Worm (Caenorhabditis elegans) whole organism, L2 larva: ENCODE results near the gene srb-19.

Source experiments
- C34F6.9 ChIP-seq: fragments of 150-350 bp; optimal IDR thresholded peaks from 2 replicates; lab custom pipeline; 2014; ENCODE audit warnings: missing biosample characterization, missing genetic modification characterization
- R02D3.7 ChIP-seq: fragments of 150-350 bp; optimal IDR thresholded peaks from 2 replicates; lab custom pipeline; 2014; ENCODE audit warnings: missing biosample characterization, missing genetic modification characterization
- ama-1 ChIP-seq: fragments of 150-350 bp; optimal IDR thresholded peaks from 2 replicates; lab custom pipeline; 2018; ENCODE audit warnings: inconsistent platforms
- blmp-1 ChIP-seq: sonication (generic microtip); optimal IDR thresholded peaks from 2 replicates; lab custom pipeline; 2017; ENCODE audit warnings: missing genetic modification characterization, mild to moderate bottlenecking, missing compliant biosample characterization, antibody characterized with exemption, moderate library complexity; ENCODE audit not compliant: insufficient read depth
- ceh-16 ChIP-seq: fragments of 150-350 bp; optimal IDR thresholded peaks from 2 replicates; lab custom pipeline; 2014; ENCODE audit warnings: missing biosample characterization, missing genetic modification characterization
- crh-2 ChIP-seq: sonication (generic microtip); optimal IDR thresholded peaks from 2 replicates; lab custom pipeline; 2017; ENCODE audit warnings: missing biosample characterization, missing genetic modification characterization
- dmd-4 ChIP-seq: sonication (generic microtip); optimal IDR thresholded peaks from 2 replicates; lab custom pipeline; 2017; ENCODE audit warnings: missing biosample characterization, missing genetic modification characterization
- egl-27 ChIP-seq: sonication (generic microtip); optimal IDR thresholded peaks from 3 replicates; lab custom pipeline; 2017; ENCODE audit warnings: missing biosample characterization, missing genetic modification reagents, missing genetic modification characterization
- elt-1 ChIP-seq: fragments of 150-350 bp; optimal IDR thresholded peaks from 2 replicates; lab custom pipeline; 2014; ENCODE audit warnings: missing biosample characterization, missing genetic modification characterization
- elt-3 ChIP-seq: sonication (generic microtip); optimal IDR thresholded peaks from 2 replicates; lab custom pipeline; 2017; ENCODE audit warnings: missing biosample characterization, missing genetic modification characterization
- fos-1 ChIP-seq: fragments of 150-350 bp; optimal IDR thresholded peaks from 2 replicates; lab custom pipeline; 2014; ENCODE audit warnings: missing biosample characterization, missing genetic modification characterization
- gmeb-1 ChIP-seq: fragments of 150-350 bp; optimal IDR thresholded peaks from 2 replicates; lab custom pipeline; 2014; ENCODE audit warnings: missing biosample characterization, missing genetic modification characterization
- lin-39 ChIP-seq: fragments of 150-350 bp; optimal IDR thresholded peaks from 2 replicates; lab custom pipeline; 2014; ENCODE audit warnings: missing biosample characterization, missing genetic modification reagents, missing genetic modification characterization
- mab-5 ChIP-seq: fragments of 150-350 bp; optimal IDR thresholded peaks from 2 replicates; lab custom pipeline; 2014; ENCODE audit warnings: missing biosample characterization, missing genetic modification characterization
- mdl-1 ChIP-seq, 2 experiments: fragments of 150-350 bp in 1 of 2; sonication (generic microtip) in 1 of 2; optimal IDR thresholded peaks; 2 replicates each; lab custom pipeline; 2017; ENCODE audit warnings: missing biosample characterization in 2 of 2, missing genetic modification characterization in 2 of 2
- nhr-10 ChIP-seq: sonication (generic microtip); optimal IDR thresholded peaks from 2 replicates; lab custom pipeline; 2017; ENCODE audit warnings: missing biosample characterization, missing genetic modification characterization
- nhr-11 ChIP-seq: fragments of 150-350 bp; optimal IDR thresholded peaks from 2 replicates; lab custom pipeline; 2014; ENCODE audit warnings: missing biosample characterization, missing genetic modification characterization
- nhr-129 ChIP-seq: fragments of 150-350 bp; optimal IDR thresholded peaks from 2 replicates; lab custom pipeline; 2014; ENCODE audit warnings: missing biosample characterization, missing genetic modification characterization
- nhr-21 ChIP-seq: fragments of 150-350 bp; optimal IDR thresholded peaks from 2 replicates; lab custom pipeline; 2014; ENCODE audit warnings: missing biosample characterization, missing genetic modification characterization
- nhr-23 ChIP-seq: fragments of 150-350 bp; optimal IDR thresholded peaks from 2 replicates; lab custom pipeline; 2014; ENCODE audit warnings: missing biosample characterization, missing genetic modification reagents, missing genetic modification characterization
- nhr-237 ChIP-seq: fragments of 150-350 bp; optimal IDR thresholded peaks from 2 replicates; lab custom pipeline; 2014; ENCODE audit warnings: missing biosample characterization, missing genetic modification characterization
- nhr-25 ChIP-seq: fragments of 150-350 bp; sonication (generic microtip); optimal IDR thresholded peaks from 3 replicates; lab custom pipeline; 2014; ENCODE audit warnings: missing biosample characterization, missing genetic modification characterization
- nhr-6 ChIP-seq: fragments of 150-350 bp; optimal IDR thresholded peaks from 2 replicates; lab custom pipeline; 2014; ENCODE audit warnings: missing biosample characterization, missing genetic modification characterization
- nhr-77 ChIP-seq: fragments of 150-350 bp; optimal IDR thresholded peaks from 2 replicates; lab custom pipeline; 2014; ENCODE audit warnings: missing biosample characterization, missing genetic modification characterization
- peb-1 ChIP-seq: fragments of 150-350 bp; optimal IDR thresholded peaks from 2 replicates; lab custom pipeline; 2014; ENCODE audit warnings: missing biosample characterization, missing genetic modification characterization
- skn-1 ChIP-seq: sonication (generic microtip); optimal IDR thresholded peaks from 2 replicates; lab custom pipeline; 2017; ENCODE audit warnings: missing biosample characterization, missing genetic modification characterization
- sma-3 ChIP-seq: sonication (generic microtip); optimal IDR thresholded peaks from 2 replicates; lab custom pipeline; 2016; ENCODE audit warnings: missing genetic modification reagents, missing genetic modification characterization, missing compliant biosample characterization
- sma-9 ChIP-seq, 2 experiments: fragments of 150-350 bp in 1 of 2; sonication (generic microtip) in 1 of 2; optimal IDR thresholded peaks; 2 replicates each; lab custom pipeline; 2014 to 2016; ENCODE audit warnings: missing genetic modification characterization in 2 of 2, mild to moderate bottlenecking in 1 of 2, missing biosample characterization in 1 of 2, missing compliant biosample characterization in 1 of 2, missing genetic modification reagents in 1 of 2, moderate library complexity in 1 of 2
- snpc-4 ChIP-seq: fragments of 150-350 bp; optimal IDR thresholded peaks from 2 replicates; lab custom pipeline; 2014; ENCODE audit warnings: missing biosample characterization, missing genetic modification characterization
- unc-39 ChIP-seq: fragments of 150-350 bp; optimal IDR thresholded peaks from 2 replicates; lab custom pipeline; 2014; ENCODE audit warnings: missing biosample characterization, missing genetic modification characterization
- unc-62 ChIP-seq: fragments of 150-350 bp; optimal IDR thresholded peaks from 2 replicates; lab custom pipeline; 2014; ENCODE audit warnings: missing biosample characterization, missing genetic modification reagents, missing genetic modification characterization
- zag-1 ChIP-seq: fragments of 150-350 bp; optimal IDR thresholded peaks from 2 replicates; lab custom pipeline; 2014; ENCODE audit warnings: missing biosample characterization, missing genetic modification characterization
- ztf-1 ChIP-seq: fragments of 200-800 bp; sonication (Bioruptor generic); conservative IDR thresholded peaks from 2 replicates; pipeline ENCODE4 v1.3.6; 2022; ENCODE audit warnings: missing genetic modification characterization, missing compliant biosample characterization

The srb-19 gene

DNA sequence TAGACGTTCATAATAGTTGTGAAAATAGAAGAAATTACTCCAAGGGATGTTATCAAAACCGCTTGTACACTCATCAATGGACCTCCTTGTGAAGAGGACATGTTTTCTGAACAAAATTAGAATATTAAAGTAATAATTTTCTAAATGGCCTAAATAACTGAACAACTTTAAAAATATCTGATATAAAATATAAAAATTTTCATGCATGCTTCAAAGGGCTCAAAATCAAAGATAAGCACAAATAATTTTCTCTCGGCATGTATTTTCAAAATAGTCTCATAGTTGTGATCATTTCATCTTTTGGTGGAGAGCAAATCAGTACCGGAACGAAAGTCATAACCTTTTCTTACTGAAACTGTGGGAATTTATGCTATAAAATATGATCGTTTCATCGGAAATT is 35.0 kb downstream of the srb-19 start, which contains the start of gene srbc-8:
srbc-8 (minus strand) TSS at position 101 of the 400 bp plus-strand sequence.
- TF ChIP-seq unc-39 (no peak), elt-1 (tag; lab: Kevin White, UChicago) (no peak), peb-1 (tag; lab: Kevin White, UChicago) (no peak), dmd-4 (tag; lab: Kevin White, UChicago) (no peak), ceh-16 (tag; lab: Kevin White, UChicago) (no peak), nhr-237 (no peak), nhr-11 (tag; lab: Kevin White, UChicago) (no peak), R02D3.7 (no peak), egl-27 (tag; lab: Kevin White, UChicago) (no peak), crh-2 (tag; lab: Kevin White, UChicago) (no peak), mdl-1 (tag; optimal IDR thresholded peaks at IDR 0.05; lab: Kevin White, UChicago) (no peak), nhr-25 (tag; lab: Kevin White, UChicago) (no peak), skn-1 (tag; lab: Kevin White, UChicago) (no peak), gmeb-1 (tag; lab: Kevin White, UChicago) (no peak), elt-3 (no peak)

DNA sequence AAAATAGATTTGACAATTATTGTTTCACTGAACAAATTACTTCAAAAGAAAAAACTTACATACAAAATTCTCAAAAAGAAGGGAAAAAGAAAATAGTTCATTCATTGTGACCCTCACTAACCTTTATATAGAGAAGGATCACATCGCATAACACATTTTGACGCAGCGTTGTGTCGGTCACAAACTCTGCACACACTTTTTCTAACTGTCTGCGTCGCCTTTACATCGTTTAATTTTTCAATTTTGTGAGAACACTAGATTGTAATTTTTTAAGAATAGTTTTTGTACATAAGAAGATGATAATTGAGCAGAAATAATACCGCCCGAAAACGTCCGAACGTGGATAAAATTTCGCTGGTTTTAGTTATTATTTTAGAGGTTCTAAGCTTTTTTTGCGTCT is 39.0 kb downstream of the srb-19 start, which contains the start of gene C18B10.6:
C18B10.6 (minus strand) TSS at position 101 of the 400 bp plus-strand sequence.
- TF ChIP-seq fos-1 (no peak), sma-9 (GFP tag; optimal IDR thresholded peaks at IDR 0.05; lab: Kevin White, UChicago) (no peak), sma-9 (tag; optimal IDR thresholded peaks at IDR 0.05; lab: Kevin White, UChicago) (no peak), nhr-11 (tag; lab: Kevin White, UChicago) (no peak), ceh-16 (tag; lab: Kevin White, UChicago) (no peak), nhr-237 (no peak), nhr-25 (tag; lab: Kevin White, UChicago) (no peak), nhr-77 (no peak), dmd-4 (tag; lab: Kevin White, UChicago) (no peak), nhr-21 (tag; lab: Kevin White, UChicago) (no peak), skn-1 (tag; lab: Kevin White, UChicago) (no peak), sma-3 (no peak), ztf-1 (GFP tag; lab: Robert Waterston, UW) (no peak), zag-1 (tag; lab: Kevin White, UChicago) (no peak), peb-1 (tag; lab: Kevin White, UChicago) (no peak)

DNA sequence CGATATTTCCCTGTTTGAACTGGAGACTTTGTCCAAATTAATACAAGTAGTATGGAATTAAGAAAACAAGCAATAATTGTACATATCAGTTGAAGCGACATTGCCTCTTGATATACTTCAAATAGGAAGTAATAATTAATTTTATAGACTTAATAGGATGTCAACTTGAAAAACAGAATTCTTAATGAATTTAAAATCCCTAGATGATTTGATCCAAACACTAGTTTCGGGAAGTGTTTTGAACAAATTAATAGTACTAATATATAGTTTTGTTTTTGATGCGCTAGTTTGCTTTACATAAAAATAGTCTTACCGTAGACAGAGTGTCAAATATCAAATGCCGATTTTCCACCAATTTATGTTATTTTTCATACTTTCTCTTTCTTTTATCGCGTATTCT is 41.6 kb downstream of the srb-19 start, which contains the start of gene str-190:
str-190 (minus strand) TSS at position 101 of the 400 bp plus-strand sequence.
- TF ChIP-seq blmp-1: no peak
- no peak for TF ChIP-seq ama-1 (lab: Kevin White, UChicago)
- no peak for TF ChIP-seq mab-5
- TF ChIP-seq unc-39: no peak
- no peak for TF ChIP-seq nhr-129 (tag; lab: Kevin White, UChicago)
- TF ChIP-seq snpc-4 (tag; lab: Kevin White, UChicago): no peak

DNA sequence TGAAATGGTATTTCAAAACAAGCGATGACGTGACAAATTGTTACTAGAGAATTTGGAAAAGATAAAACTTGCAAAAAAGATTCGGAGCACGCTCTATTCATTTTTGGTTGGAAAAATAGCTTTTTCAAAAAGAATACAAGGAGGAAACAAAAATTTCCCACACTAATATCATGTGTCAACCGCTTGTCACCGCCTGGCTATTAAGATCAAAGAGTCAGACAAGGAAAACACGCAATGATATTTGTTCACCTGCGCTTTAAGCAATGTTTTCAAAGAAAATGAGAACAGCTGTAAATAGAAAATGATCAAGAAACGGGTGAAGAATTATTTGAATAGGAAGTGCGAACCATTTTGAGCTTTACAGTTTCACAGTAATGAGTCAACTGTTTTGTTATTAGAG is 43.2 kb downstream of the srb-19 start, which contains the start of gene srh-125:
srh-125 (minus strand) TSS at position 101 of the 400 bp plus-strand sequence.
- TF ChIP-seq nhr-77 (no peak), crh-2 (tag; lab: Kevin White, UChicago) (no peak), gmeb-1 (tag; lab: Kevin White, UChicago) (no peak), unc-62 (GFP tag; lab: Kevin White, UChicago) (no peak), ama-1 (lab: Kevin White, UChicago) (no peak), nhr-23 (no peak), mdl-1 (tag; optimal IDR thresholded peaks at IDR 0.05; lab: Kevin White, UChicago) (no peak), nhr-10 (tag; lab: Kevin White, UChicago) (no peak), nhr-129 (tag; lab: Kevin White, UChicago) (no peak), lin-39 (tag; lab: Kevin White, UChicago) (no peak), C34F6.9 (tag; lab: Kevin White, UChicago) (no peak), nhr-11 (tag; lab: Kevin White, UChicago) (no peak)

ce11 chrV:7472815-7473214 is 47.2 kb downstream of the srb-19 start, which contains the start of gene str-28:
TSS of gene str-28 (minus strand) at chrV:7472915.
- TF ChIP-seq nhr-6 (tag; lab: Kevin White, UChicago): no peak
- TF ChIP-seq, all 48 proteins: peak for 0
